Fruit fly (Drosophila melanogaster) whole organism, adult: Measurements from ENCODE around the gene CG32269.

Experiments used
- CG12768 ChIP-seq: fragments of 200-800 bp; sonication (Bioruptor generic); optimal IDR thresholded peaks from 2 replicates; lab custom pipeline; 2017; ENCODE audit warnings: missing biosample characterization, missing genetic modification characterization, mild to moderate bottlenecking, moderate library complexity, missing genetic modification reagents
- CG14711 ChIP-seq: fragments of 200-800 bp; sonication (Bioruptor generic); optimal IDR thresholded peaks from 2 replicates; lab custom pipeline; 2018; ENCODE audit warnings: missing biosample characterization, mild to moderate bottlenecking, missing genetic modification characterization, moderate library complexity
- CG33017 ChIP-seq: fragments of 200-800 bp; sonication (Bioruptor generic); optimal IDR thresholded peaks from 2 replicates; lab custom pipeline; 2018; ENCODE audit warnings: missing biosample characterization, mild to moderate bottlenecking, missing genetic modification characterization, moderate library complexity
- CG5204 ChIP-seq: fragments of 200-800 bp; sonication (Bioruptor generic); optimal IDR thresholded peaks from 2 replicates; lab custom pipeline; 2016; ENCODE audit warnings: missing biosample characterization, missing genetic modification characterization
- CG7045 ChIP-seq: fragments of 200-800 bp; sonication (Bioruptor generic); optimal IDR thresholded peaks from 2 replicates; lab custom pipeline; 2017; ENCODE audit warnings: missing biosample characterization, mild to moderate bottlenecking, missing genetic modification characterization
- CG7101 ChIP-seq: fragments of 200-800 bp; sonication (Bioruptor generic); optimal IDR thresholded peaks from 2 replicates; lab custom pipeline; 2018; ENCODE audit warnings: missing biosample characterization, mild to moderate bottlenecking, missing genetic modification characterization, moderate library complexity
- Clk ChIP-seq: fragments of 200-800 bp; sonication (Bioruptor generic); optimal IDR thresholded peaks from 2 replicates; lab custom pipeline; 2017; ENCODE audit warnings: missing biosample characterization, missing genetic modification characterization
- Hr96 ChIP-seq: fragments of 200-800 bp; sonication (Bioruptor generic); optimal IDR thresholded peaks from 2 replicates; lab custom pipeline; 2016; ENCODE audit warnings: missing biosample characterization, missing genetic modification characterization
- bab1 ChIP-seq: fragments of 200-800 bp; sonication (Bioruptor generic); optimal IDR thresholded peaks from 3 replicates; lab custom pipeline; 2019; ENCODE audit warnings: missing biosample characterization, mild to moderate bottlenecking, missing genetic modification characterization, moderate library complexity
- kay ChIP-seq: fragments of 200-800 bp; sonication (Bioruptor generic); peaks from one replicate; lab custom pipeline; 2016; ENCODE audit warnings: missing biosample characterization, missing genetic modification characterization, borderline replicate concordance
- pad ChIP-seq: fragments of 200-800 bp; sonication (Bioruptor generic); optimal IDR thresholded peaks from 3 replicates; lab custom pipeline; 2017; ENCODE audit warnings: missing biosample characterization, missing genetic modification characterization, mild to moderate bottlenecking, moderate library complexity, missing genetic modification reagents

DNA sequence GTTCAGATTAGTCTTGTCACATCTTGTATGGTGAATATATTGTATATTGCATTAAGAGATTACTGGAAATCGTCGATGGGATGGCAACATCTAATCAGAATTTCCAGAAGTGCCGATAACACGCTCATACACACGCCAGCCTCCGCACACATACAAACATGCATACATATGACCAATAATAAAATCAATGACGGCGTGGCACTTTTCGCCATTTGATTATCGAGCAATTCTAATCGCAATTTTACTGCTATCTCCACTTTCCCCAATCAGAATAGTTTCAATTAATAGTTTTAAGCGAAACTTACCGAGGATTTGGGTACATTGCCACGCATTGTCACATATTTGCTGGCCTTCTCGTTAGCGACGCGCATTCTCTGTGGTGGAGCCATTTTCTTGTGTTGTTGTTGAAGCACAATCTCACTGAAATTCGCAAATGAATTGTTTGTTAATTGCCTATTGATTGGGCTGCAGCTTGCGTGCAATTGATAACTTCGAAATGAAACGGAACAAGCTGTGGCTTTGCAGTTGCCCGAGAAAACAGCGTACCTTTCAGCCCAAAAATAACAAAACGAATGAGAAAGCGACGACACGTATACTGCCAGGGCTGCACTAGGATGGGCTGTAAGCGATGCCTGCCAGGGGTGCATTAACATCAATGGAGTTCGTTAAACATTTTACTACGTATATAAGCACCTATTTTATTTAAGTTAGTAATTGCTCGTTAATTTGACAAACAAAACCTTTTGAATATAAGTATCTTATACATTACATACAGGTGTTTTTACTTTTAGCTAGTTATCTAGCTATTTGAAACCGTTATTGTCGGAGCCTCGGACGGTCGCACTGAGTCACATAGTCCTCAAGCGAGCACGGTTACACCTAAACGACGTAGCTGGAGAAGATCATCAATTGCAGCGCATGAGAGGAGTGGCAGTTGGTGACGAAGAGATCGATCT lies 10.1 kb downstream of the CG32269 start, which contains the start of the genes CG32276 and gry:
- TF ChIP-seq CG12768 (GFP tag; lab: Kevin White, UChicago) (peak; percentile 78), kay (no peak), Clk (peak; percentile 49), Hr96 (GFP tag; lab: Kevin White, UChicago) (peak; percentile 87), pad (GFP tag; lab: Kevin White, UChicago) (peak; percentile 71), CG5204 (GFP tag; lab: Kevin White, UChicago) (peak; percentile 82), CG7045 (GFP tag; lab: Kevin White, UChicago) (peak; percentile 82), CG14711 (tag; lab: Kevin White, UChicago) (peak; percentile 81), CG7101 (tag; lab: Kevin White, UChicago) (peak; percentile 88), CG33017 (peak; percentile 62), bab1 (GFP tag; lab: Kevin White, UChicago) (peak; percentile 91)
